Fruit fly (Drosophila melanogaster) whole organism, embryonic: ENCODE measurements around the gene CG34301.

Source experiments
- Adf1 ChIP-seq: fragments of 200-800 bp; sonication (Bioruptor generic); IDR thresholded peaks from 2 replicates; pipeline ENCODE4 v1.3.6; 2022; ENCODE audit warnings: missing biosample characterization, missing genetic modification characterization
- CG10209 ChIP-seq: fragments of 200-800 bp; sonication (Bioruptor generic); optimal IDR thresholded peaks from 3 replicates; lab custom pipeline; 2017; ENCODE audit warnings: missing biosample characterization, mild to moderate bottlenecking, missing genetic modification characterization, missing genetic modification reagents
- CG10462 ChIP-seq: fragments of 200-800 bp; sonication (Bioruptor generic); optimal IDR thresholded peaks from 2 replicates; lab custom pipeline; 2016; ENCODE audit warnings: missing biosample characterization, missing genetic modification characterization
- CG11093 ChIP-seq: fragments of 200-800 bp; sonication (Bioruptor generic); IDR thresholded peaks from 3 replicates; pipeline ENCODE4 v1.3.6; 2022; ENCODE audit warnings: missing biosample characterization, missing genetic modification characterization
- CG12299 ChIP-seq: fragments of 200-800 bp; sonication (Bioruptor generic); optimal IDR thresholded peaks from 2 replicates; lab custom pipeline; 2018; ENCODE audit warnings: missing biosample characterization, mild to moderate bottlenecking, missing genetic modification characterization
- CG13296 ChIP-seq: fragments of 200-800 bp; sonication (Bioruptor generic); optimal IDR thresholded peaks from 3 replicates; lab custom pipeline; 2018; ENCODE audit warnings: missing biosample characterization, mild to moderate bottlenecking, missing genetic modification characterization
- CG13775 ChIP-seq: fragments of 200-800 bp; sonication (Bioruptor generic); optimal IDR thresholded peaks from 3 replicates; lab custom pipeline; 2017; ENCODE audit warnings: missing biosample characterization, mild to moderate bottlenecking, missing genetic modification characterization
- CG13894 ChIP-seq: fragments of 200-800 bp; sonication (Bioruptor generic); optimal IDR thresholded peaks from 3 replicates; lab custom pipeline; 2018; ENCODE audit warnings: missing biosample characterization, mild to moderate bottlenecking, missing genetic modification characterization, moderate library complexity
- CG17361 ChIP-seq: fragments of 200-800 bp; sonication (Bioruptor generic); IDR thresholded peaks from 3 replicates; pipeline ENCODE4 v1.3.6; 2022; ENCODE audit warnings: missing biosample characterization, missing genetic modification characterization
- CG17612 ChIP-seq: fragments of 200-800 bp; sonication (Bioruptor generic); IDR thresholded peaks from 2 replicates; pipeline ENCODE4 v1.3.6; 2022; ENCODE audit warnings: missing biosample characterization, missing genetic modification characterization
- CG17829 ChIP-seq: fragments of 200-800 bp; optimal IDR thresholded peaks from 2 replicates; lab custom pipeline; 2019; ENCODE audit warnings: missing biosample characterization, mild to moderate bottlenecking, missing genetic modification characterization, moderate library complexity
- CG3163 ChIP-seq: fragments of 200-800 bp; sonication (Bioruptor generic); optimal IDR thresholded peaks from 3 replicates; lab custom pipeline; 2016; ENCODE audit warnings: missing biosample characterization, missing genetic modification characterization
- CG34376 ChIP-seq: fragments of 200-800 bp; sonication (Bioruptor generic); optimal IDR thresholded peaks from 2 replicates; lab custom pipeline; 2018; ENCODE audit warnings: missing biosample characterization, mild to moderate bottlenecking, missing genetic modification characterization
- CG3726 ChIP-seq: fragments of 200-800 bp; sonication (Bioruptor generic); IDR thresholded peaks from 3 replicates; pipeline ENCODE4, ENCODE4 v1.3.6; 2022; ENCODE audit warnings: missing biosample characterization, missing genetic modification characterization
- CG4282 ChIP-seq: fragments of 200-800 bp; sonication (Bioruptor generic); optimal IDR thresholded peaks from 2 replicates; lab custom pipeline; 2016; ENCODE audit warnings: missing biosample characterization, missing genetic modification characterization
- CG4854 ChIP-seq: fragments of 200-800 bp; sonication (Bioruptor generic); optimal IDR thresholded peaks from 2 replicates; lab custom pipeline; 2016; ENCODE audit warnings: missing biosample characterization, missing genetic modification characterization, inconsistent platforms
- CG8290 ChIP-seq, 3 experiments: fragments of 200-800 bp; sonication (Bioruptor generic); optimal IDR thresholded peaks; 2 replicates each; lab custom pipeline; 2016 to 2019; ENCODE audit warnings: missing biosample characterization in 3 of 3, missing genetic modification characterization in 3 of 3, mild to moderate bottlenecking in 2 of 3, moderate library complexity in 1 of 3
- CG9932 ChIP-seq: fragments of 200-800 bp; sonication (Bioruptor generic); IDR thresholded peaks from 2 replicates; pipeline ENCODE4 v1.3.6; 2022; ENCODE audit warnings: missing biosample characterization, missing genetic modification characterization
- CTCF ChIP-seq: fragments of 200-800 bp; sonication (Bioruptor generic); optimal IDR thresholded peaks from 2 replicates; lab custom pipeline; 2017; ENCODE audit warnings: missing biosample characterization, mild to moderate bottlenecking, missing genetic modification characterization, moderate library complexity
- CoRest ChIP-seq: fragments of 200-800 bp; sonication (Bioruptor generic); optimal IDR thresholded peaks from 3 replicates; lab custom pipeline; 2018; ENCODE audit warnings: missing biosample characterization, mild to moderate bottlenecking, missing genetic modification characterization, moderate library complexity
- Dek ChIP-seq: fragments of 200-800 bp; sonication (Bioruptor generic); optimal IDR thresholded peaks from 3 replicates; lab custom pipeline; 2019; ENCODE audit warnings: missing biosample characterization, mild to moderate bottlenecking, missing genetic modification characterization, moderate library complexity
- Dip2 ChIP-seq: fragments of 200-800 bp; sonication (Bioruptor generic); IDR thresholded peaks from 2 replicates; pipeline ENCODE4 v1.3.6; 2022; ENCODE audit warnings: missing biosample characterization, missing genetic modification characterization
- Doc3 ChIP-seq: fragments of 200-800 bp; sonication (Bioruptor generic); IDR thresholded peaks from 3 replicates; pipeline ENCODE4 v1.3.6; 2022; ENCODE audit warnings: missing biosample characterization, missing genetic modification characterization; ENCODE audit not compliant: partially characterized antibody
- Lpt ChIP-seq: fragments of >200 bp; optimal IDR thresholded peaks from 2 replicates; lab custom pipeline; 2018; ENCODE audit warnings: missing biosample characterization, missing genetic modification characterization
- Med ChIP-seq: fragments of 200-800 bp; sonication (Bioruptor generic); peaks from one replicate; lab custom pipeline; 2016; ENCODE audit warnings: missing biosample characterization, missing genetic modification characterization, mild to moderate bottlenecking, inconsistent platforms, moderate library complexity
- NC2β ChIP-seq: fragments of 200-800 bp; sonication (Bioruptor generic); optimal IDR thresholded peaks from 2 replicates; lab custom pipeline; 2016; ENCODE audit warnings: missing biosample characterization, missing genetic modification characterization
- Sin3A ChIP-seq: fragments of >200 bp; optimal IDR thresholded peaks from 2 replicates; lab custom pipeline; 2018
- Sox100B ChIP-seq: fragments of 200-800 bp; sonication (Bioruptor generic); optimal IDR thresholded peaks from 3 replicates; lab custom pipeline; 2018; ENCODE audit warnings: missing biosample characterization, mild to moderate bottlenecking, missing genetic modification characterization
- TFAM ChIP-seq: fragments of 200-800 bp; sonication (Bioruptor generic); optimal IDR thresholded peaks from 2 replicates; lab custom pipeline; 2017; ENCODE audit warnings: missing biosample characterization, missing genetic modification characterization, inconsistent platforms
- Tbp ChIP-seq: fragments of >200 bp; optimal IDR thresholded peaks from 2 replicates; lab custom pipeline; 2018; ENCODE audit warnings: missing biosample characterization, missing genetic modification characterization
- Xbp1 ChIP-seq: fragments of 200-800 bp; sonication (Bioruptor generic); optimal IDR thresholded peaks from 3 replicates; lab custom pipeline; 2016; ENCODE audit warnings: missing biosample characterization, mild to moderate bottlenecking, missing genetic modification characterization
- bab2 ChIP-seq: fragments of 200-800 bp; sonication (Bioruptor generic); optimal IDR thresholded peaks from 2 replicates; lab custom pipeline; 2016; ENCODE audit warnings: missing biosample characterization, missing genetic modification characterization
- bigmax ChIP-seq: fragments of 200-800 bp; sonication (Bioruptor generic); optimal IDR thresholded peaks from 2 replicates; lab custom pipeline; 2018; ENCODE audit warnings: missing biosample characterization, mild to moderate bottlenecking, missing genetic modification characterization
- croc ChIP-seq: fragments of 200-800 bp; sonication (Bioruptor generic); conservative IDR thresholded peaks from 3 replicates; pipeline ENCODE4 v1.3.6; 2022; ENCODE audit warnings: missing biosample characterization, missing genetic modification characterization
- cwo ChIP-seq: fragments of 200-800 bp; sonication (Bioruptor generic); optimal IDR thresholded peaks from 3 replicates; lab custom pipeline; 2017; ENCODE audit warnings: missing biosample characterization, missing genetic modification characterization, mild to moderate bottlenecking, moderate library complexity, missing genetic modification reagents
- fd102C ChIP-seq: fragments of 200-800 bp; sonication (Bioruptor generic); optimal IDR thresholded peaks from 2 replicates; lab custom pipeline; 2018; ENCODE audit warnings: missing biosample characterization, mild to moderate bottlenecking, missing genetic modification characterization, moderate library complexity
- fd64A ChIP-seq: fragments of 200-800 bp; sonication (Bioruptor generic); optimal IDR thresholded peaks from 3 replicates; lab custom pipeline; 2018; ENCODE audit warnings: missing biosample characterization, mild to moderate bottlenecking, missing genetic modification characterization
- fru ChIP-seq: fragments of >200 bp; optimal IDR thresholded peaks from 2 replicates; lab custom pipeline; 2017
- kah ChIP-seq: fragments of 200-800 bp; sonication (Bioruptor generic); optimal IDR thresholded peaks from 2 replicates; lab custom pipeline; 2018; ENCODE audit warnings: missing biosample characterization, mild to moderate bottlenecking, missing genetic modification characterization
- lbe ChIP-seq: fragments of 200-800 bp; sonication (Bioruptor generic); optimal IDR thresholded peaks from 2 replicates; lab custom pipeline; 2016; ENCODE audit warnings: missing biosample characterization, mild to moderate bottlenecking, missing genetic modification characterization
- maf-S ChIP-seq: fragments of 200-800 bp; sonication (Bioruptor generic); optimal IDR thresholded peaks from 2 replicates; lab custom pipeline; 2016; ENCODE audit warnings: missing biosample characterization, missing genetic modification characterization
- nom ChIP-seq: fragments of 200-800 bp; sonication (Bioruptor generic); optimal IDR thresholded peaks from 2 replicates; lab custom pipeline; 2017; ENCODE audit warnings: missing biosample characterization, missing genetic modification characterization, mild to moderate bottlenecking, moderate library complexity, missing genetic modification reagents
- oc ChIP-seq: fragments of 200-800 bp; sonication (Bioruptor generic); optimal IDR thresholded peaks from 2 replicates; lab custom pipeline; 2018; ENCODE audit warnings: missing biosample characterization, mild to moderate bottlenecking, missing genetic modification characterization, moderate library complexity
- rib ChIP-seq: fragments of 200-800 bp; sonication (Bioruptor generic); IDR thresholded peaks from 2 replicates; pipeline ENCODE4 v1.3.6; 2022; ENCODE audit warnings: missing biosample characterization, missing genetic modification characterization
- sna ChIP-seq: fragments of 200-800 bp; sonication (Bioruptor generic); IDR thresholded peaks from 2 replicates; pipeline ENCODE4 v1.3.6; 2022; ENCODE audit warnings: missing biosample characterization, missing genetic modification characterization; ENCODE audit not compliant: partially characterized antibody
- sob ChIP-seq: fragments of 200-800 bp; sonication (Bioruptor generic); IDR thresholded peaks from 2 replicates; pipeline ENCODE4 v1.3.6; 2022; ENCODE audit warnings: missing biosample characterization, missing genetic modification characterization
- sug ChIP-seq: fragments of 200-800 bp; optimal IDR thresholded peaks from 2 replicates; lab custom pipeline; 2019; ENCODE audit warnings: missing biosample characterization, mild to moderate bottlenecking, missing genetic modification characterization, moderate library complexity
- tgo ChIP-seq: fragments of 200-800 bp; sonication (Bioruptor generic); IDR thresholded peaks from 3 replicates; pipeline ENCODE4 v1.3.6; 2022; ENCODE audit warnings: missing biosample characterization, missing genetic modification characterization
- zen2 ChIP-seq: fragments of 200-800 bp; sonication (Bioruptor generic); IDR thresholded peaks from 3 replicates; pipeline ENCODE4 v1.3.6; 2022; ENCODE audit warnings: missing biosample characterization, missing genetic modification characterization; ENCODE audit not compliant: partially characterized antibody

The CG34301 gene

DNA sequence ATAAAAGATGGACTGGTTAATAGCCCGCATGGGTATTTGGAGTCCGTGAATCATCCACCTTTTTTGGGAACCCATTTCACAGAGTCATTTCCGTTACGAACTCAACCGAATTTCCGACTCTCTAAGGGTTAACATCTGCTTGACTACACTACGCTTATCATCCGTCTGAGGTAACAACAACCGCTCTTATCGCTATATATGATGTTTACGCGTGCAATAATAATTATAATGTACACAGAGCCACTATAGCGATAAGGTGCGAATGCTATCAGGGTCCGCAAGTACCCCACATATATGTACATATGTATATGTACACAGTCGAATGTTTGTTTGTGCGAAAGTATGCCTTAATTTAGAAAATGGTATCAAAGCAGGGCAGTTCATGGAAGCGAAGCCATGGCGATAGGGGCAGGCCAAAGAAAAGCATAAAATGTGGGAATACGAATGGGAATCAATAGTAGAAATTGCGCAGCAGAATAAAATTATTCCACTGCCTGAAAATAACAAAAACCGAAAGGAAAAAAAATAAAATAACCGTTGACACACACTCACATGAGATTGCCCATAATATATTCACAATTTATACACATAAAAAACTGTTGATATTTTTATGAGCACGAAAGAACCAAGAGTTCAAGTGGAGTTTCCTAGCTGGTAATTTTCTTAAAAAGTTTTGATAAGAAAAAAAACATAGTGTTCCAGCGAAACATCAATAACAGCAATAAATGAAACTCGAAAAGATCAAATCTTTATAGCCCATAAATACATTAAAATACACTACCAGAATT is 37.4 kb downstream of the CG34301 start (continued):
- peak; percentile 13 for TF ChIP-seq CG17829 (tag; lab: Kevin White, UChicago)
- TF ChIP-seq CG9932 (GFP tag; lab: Robert Waterston, UW): no peak
- peak; percentile 59 for TF ChIP-seq CTCF (GFP tag; lab: Kevin White, UChicago)
- TF ChIP-seq rib: peak; percentile 87
- peak; percentile 73 for TF ChIP-seq CG4282 (GFP tag; lab: Kevin White, UChicago)
- TF ChIP-seq CG10209: peak; percentile 86
- no peak for TF ChIP-seq Dip2 (GFP tag; lab: Robert Waterston, UW)
- peak; percentile 51 for TF ChIP-seq TFAM
- peak; percentile 75 for TF ChIP-seq cwo (GFP tag; lab: Kevin White, UChicago)
- peak; percentile 98 for TF ChIP-seq CG13894
- peak; percentile 93 for TF ChIP-seq CG12299
- TF ChIP-seq Lpt (GFP tag; lab: Kevin White, UChicago): no peak
- peak; percentile 65 for TF ChIP-seq Dek
- no peak for TF ChIP-seq Tbp (GFP tag; lab: Kevin White, UChicago)
- peak; percentile 79 for TF ChIP-seq lbe (GFP tag; lab: Kevin White, UChicago)
- peak; percentile 22; the same call in 1 of the 3 replicates for TF ChIP-seq croc
- peak; percentile 97 for TF ChIP-seq fd64A
- TF ChIP-seq CG4854 (GFP tag; lab: Kevin White, UChicago): peak; percentile 87
- TF ChIP-seq fru (lab: Kevin White, UChicago): no peak
- no peak; the same call in 2 of the 3 replicates for TF ChIP-seq CG17361 (GFP tag; lab: Robert Waterston, UW)
- no peak for TF ChIP-seq Doc3 (GFP tag; lab: Robert Waterston, UW)
- TF ChIP-seq bigmax (GFP tag; lab: Kevin White, UChicago): peak; percentile 79
- TF ChIP-seq oc (tag; lab: Kevin White, UChicago): peak; percentile 87
- TF ChIP-seq CG17612 (GFP tag; lab: Robert Waterston, UW): no peak; the same call in 1 of the 2 replicates
- TF ChIP-seq sob (GFP tag; lab: Robert Waterston, UW): peak; percentile 83
- peak; percentile 57 for TF ChIP-seq CoRest
- TF ChIP-seq Sox100B (GFP tag; lab: Kevin White, UChicago): peak; percentile 75
- peak; percentile 8; the same call in 1 of the 3 replicates for TF ChIP-seq CG11093 (GFP tag; lab: Robert Waterston, UW)
- peak; percentile 18 for TF ChIP-seq CG13775
- TF ChIP-seq fd102C (GFP tag; lab: Kevin White, UChicago): peak; percentile 86
- TF ChIP-seq sna: no peak
- TF ChIP-seq CG3163 (GFP tag; lab: Kevin White, UChicago): peak; percentile 57
- peak; percentile 59; the same call in 1 of the 2 replicates for TF ChIP-seq Adf1
- peak; percentile 78 for TF ChIP-seq kah
- peak; percentile 86 for TF ChIP-seq NC2β (GFP tag; lab: Kevin White, UChicago)
- TF ChIP-seq Med: peak; percentile 94
- peak; percentile 47 for TF ChIP-seq maf-S
- TF ChIP-seq tgo: peak; percentile 52; the same call in 2 of the 3 replicates
- TF ChIP-seq bab2: peak; percentile 23
- peak; percentile 23 for TF ChIP-seq Xbp1 (GFP tag; lab: Kevin White, UChicago)
- peak; percentile 84 for TF ChIP-seq nom
- no peak for TF ChIP-seq zen2
- no peak for TF ChIP-seq Sin3A
- TF ChIP-seq CG34376 (GFP tag; lab: Kevin White, UChicago): peak; percentile 99
- TF ChIP-seq sug (tag; lab: Kevin White, UChicago): peak; percentile 96
- peak; percentile 62 for TF ChIP-seq CG8290 (GFP tag; optimal IDR thresholded peaks at IDR 0.05; lab: Kevin White, UChicago)
- TF ChIP-seq CG8290 (tag; optimal IDR thresholded peaks at IDR 0.05; lab: Kevin White, UChicago): peak; percentile 95 to 98
- peak; percentile 63 for TF ChIP-seq CG10462 (GFP tag; lab: Kevin White, UChicago)
- peak; percentile 31; the same call in 1 of the 3 replicates for TF ChIP-seq CG3726 (GFP tag; lab: Robert Waterston, UW)
- TF ChIP-seq CG13296 (GFP tag; lab: Kevin White, UChicago): peak; percentile 94
